Worm (Caenorhabditis elegans): Measurements from ENCODE around the gene Y37D8A.5.

DNA sequence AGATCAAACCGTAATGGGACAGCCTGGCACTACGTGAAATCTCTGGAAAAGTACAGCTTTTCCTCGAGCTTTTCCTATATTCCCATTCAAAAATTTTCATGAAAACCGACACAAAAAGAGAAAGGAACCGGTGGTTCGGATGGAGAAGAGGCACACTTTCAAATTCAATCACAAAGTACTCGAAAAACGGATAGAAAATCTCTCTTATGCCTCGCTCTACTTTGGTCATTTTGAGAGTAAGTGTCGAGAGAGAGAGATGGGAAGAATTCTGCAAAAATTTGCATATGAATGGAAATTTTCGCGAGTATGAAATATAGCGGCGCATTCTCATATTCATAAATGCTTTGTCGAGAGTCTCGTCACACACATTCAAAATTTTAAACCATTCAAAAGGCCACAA lies 37.5 kb upstream of the Y37D8A.5 start:
- no peak for TF ChIP-seq W03F9.2 (tag; optimal IDR thresholded peaks at IDR 0.05)
- no peak for TF ChIP-seq dao-5 (tag; optimal IDR thresholded peaks at IDR 0.05)
- TF ChIP-seq him-1 (tag; optimal IDR thresholded peaks at IDR 0.05) = no peak

Measured in whole organism, L4/young adult.